Worm (Caenorhabditis elegans) whole organism, L1 larva: ENCODE data around the gene srp-2.

Experiments used
- jun-1 ChIP-seq: fragments of 150-350 bp; optimal IDR thresholded peaks from 2 replicates; lab custom pipeline; 2014; ENCODE audit warnings: missing biosample characterization, missing genetic modification reagents, missing genetic modification characterization
- unc-62 ChIP-seq: fragments of 150-350 bp; optimal IDR thresholded peaks from 2 replicates; lab custom pipeline; 2014; ENCODE audit warnings: missing biosample characterization, missing genetic modification reagents, missing genetic modification characterization

ce11 chrV:782432-782831 lies 20.0 kb downstream of the srp-2 start, which contains the start of gene srab-16:
- no peak for TF ChIP-seq jun-1 (tag; lab: Kevin White, UChicago)
- TF ChIP-seq unc-62 (GFP tag; lab: Kevin White, UChicago) = no peak
